Worm (Caenorhabditis elegans): ENCODE results near the gene gar-1.
A peak's percentile ranks its signal among the peaks of the same experiment; 100 is the strongest.

Gene gar-1

DNA sequence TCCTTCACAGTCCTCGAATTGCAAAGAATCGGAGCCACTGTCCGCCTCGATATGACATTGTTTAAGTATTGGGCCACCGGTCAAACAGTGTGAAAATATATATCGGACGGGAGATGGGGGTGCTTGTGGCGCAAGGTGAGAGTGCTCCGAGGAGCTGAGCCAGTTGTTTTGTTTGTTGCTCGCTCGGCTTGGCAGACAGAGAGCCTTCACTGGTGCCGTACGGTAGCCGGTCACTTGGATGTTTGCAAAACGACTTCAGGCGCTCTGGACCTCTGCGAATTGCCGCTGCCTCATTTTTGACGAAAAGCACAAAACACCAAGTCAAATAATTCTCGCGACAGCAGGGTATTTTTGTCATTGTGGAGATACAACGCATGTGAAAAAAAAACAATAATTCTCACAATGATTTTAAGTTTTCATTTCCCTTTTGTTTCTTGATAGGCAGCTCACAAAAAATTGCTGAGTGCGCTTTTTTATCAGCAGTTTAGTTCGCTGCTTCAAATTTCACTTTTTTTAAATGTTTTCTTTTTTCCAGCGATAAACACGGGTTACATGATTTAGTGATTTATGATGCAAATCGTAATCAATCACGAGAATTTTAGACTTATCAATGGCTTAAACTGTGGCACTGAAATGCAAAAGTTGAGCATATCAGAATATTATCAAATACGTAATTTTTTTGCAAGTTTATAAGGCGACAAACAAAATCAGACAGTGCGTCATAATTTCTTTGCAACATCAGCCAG, 32.5 kb upstream of the gar-1 start:
- TF ChIP-seq dpff-1 (tag; optimal IDR thresholded peaks at IDR 0.05) (no peak), let-607 (tag; optimal IDR thresholded peaks at IDR 0.05) (peak in 1 of 2 experiments; percentile 46), cebp-1 (GFP tag; IDR thresholded peaks at IDR 0.05) (no peak), cebp-1 (tag; optimal IDR thresholded peaks at IDR 0.05) (peak; percentile 32), zfh-2 (GFP tag; conservative IDR thresholded peaks at IDR 0.05) (peak; percentile 74), nhr-80 (tag; optimal IDR thresholded peaks at IDR 0.05) (peak; percentile 81)

DNA sequence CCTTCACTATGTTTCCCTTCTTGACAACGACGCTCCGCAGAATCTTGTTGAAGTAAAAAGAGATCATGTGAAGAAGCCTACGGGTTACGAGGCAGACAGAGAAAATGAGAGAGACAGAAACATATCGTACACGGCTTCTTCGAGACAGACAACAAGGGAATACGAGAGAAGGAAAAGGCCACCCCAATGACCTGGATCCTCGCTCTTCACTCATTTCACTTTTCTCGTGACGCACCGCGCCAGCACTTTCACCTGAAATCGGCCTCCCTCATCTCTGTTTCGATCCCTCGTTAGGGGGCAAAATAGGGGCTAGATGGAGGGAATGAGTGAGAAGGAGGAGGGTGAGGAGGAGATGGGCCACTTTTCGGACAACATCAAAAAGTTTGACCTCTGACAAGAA, 30.6 kb upstream of the gar-1 start:
- TF ChIP-seq aptf-3 (GFP tag; IDR thresholded peaks at IDR 0.05): 0 out of 2 replicates have a peak, but pooled peaks have one; percentile 59
- TF ChIP-seq Y95B8A.8 (GFP tag; IDR thresholded peaks at IDR 0.05): no peak
- TF ChIP-seq madf-3 (GFP tag; IDR thresholded peaks at IDR 0.05): 0 out of 2 replicates have a peak, but pooled peaks have one; percentile 38

DNA sequence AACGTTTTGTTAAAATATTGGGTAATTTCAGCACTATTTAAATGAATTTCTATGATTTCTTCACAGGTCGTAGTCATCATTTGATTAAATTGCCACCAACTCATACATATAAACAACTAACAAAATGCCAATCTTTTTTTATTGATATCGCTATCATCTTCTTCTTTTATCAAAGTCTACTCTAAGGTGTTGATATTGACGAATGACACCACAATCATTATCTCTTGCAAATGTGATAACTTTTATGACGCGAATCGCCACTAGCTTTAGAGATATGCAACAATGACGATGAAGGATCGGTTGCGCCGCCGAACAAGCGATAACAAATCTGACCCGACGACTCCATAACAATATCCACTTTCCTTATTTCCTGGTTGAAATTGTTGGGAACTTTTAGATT, 29.8 kb upstream of the gar-1 start:
- TF ChIP-seq let-607 (tag; optimal IDR thresholded peaks at IDR 0.05) (peak in 1 of 2 experiments; percentile 41), F57C9.4 (tag; optimal IDR thresholded peaks at IDR 0.05) (no peak), nhr-80 (tag; optimal IDR thresholded peaks at IDR 0.05) (peak; percentile 41), snpc-1.3 (tag; optimal IDR thresholded peaks at IDR 0.05; ENCODE audit: insufficient read depth) (no peak)

DNA sequence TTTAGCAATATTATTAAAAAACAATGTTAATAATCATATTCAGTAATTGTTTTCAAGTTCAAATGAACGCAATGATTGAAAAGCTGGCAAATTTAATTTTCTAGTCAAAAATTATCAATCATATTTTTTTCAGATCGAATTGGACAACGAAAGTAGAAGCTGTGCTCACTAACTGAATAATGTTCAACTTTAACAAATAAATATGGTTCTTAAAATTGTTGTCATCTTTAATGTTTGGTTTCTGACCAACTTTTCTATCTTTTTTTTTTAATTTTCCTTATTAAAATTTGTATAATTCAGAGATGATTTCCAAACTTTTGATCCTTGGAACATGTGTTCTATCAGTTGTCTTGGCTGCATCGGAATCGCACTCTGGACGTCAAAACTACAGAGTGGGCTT, 27.3 kb upstream of the gar-1 start, which contains the start of gene ttr-35:
Gene ttr-35, plus strand, starts transcription at position 301 of the 400 bp plus-strand sequence.
- TF ChIP-seq B0035.1 (tag; optimal IDR thresholded peaks at IDR 0.05) (no peak), Y95B8A.8 (GFP tag; IDR thresholded peaks at IDR 0.05) (no peak), lir-1 (GFP tag; conservative IDR thresholded peaks at IDR 0.05) (no peak), lsl-1 (GFP tag; optimal IDR thresholded peaks at IDR 0.05) (no peak), tbp1 (GFP tag; optimal IDR thresholded peaks at IDR 0.05) (no peak), egrh-3 (GFP tag; IDR thresholded peaks at IDR 0.05) (no peak), madf-6 (GFP tag; IDR thresholded peaks at IDR 0.05) (no peak), Y67H2A.10 (GFP tag; conservative IDR thresholded peaks at IDR 0.05) (no peak), him-1 (tag; optimal IDR thresholded peaks at IDR 0.05) (no peak), ekl-4 (GFP tag; IDR thresholded peaks at IDR 0.05) (no peak), hlh-12 (tag; optimal IDR thresholded peaks at IDR 0.05) (no peak), egl-18 (GFP tag; IDR thresholded peaks at IDR 0.05) (no peak), snpc-1.1 (tag; optimal IDR thresholded peaks at IDR 0.05; ENCODE audit: insufficient read depth) (no peak), tlf-1 (GFP tag; optimal IDR thresholded peaks at IDR 0.05) (no peak), ztf-18 (tag; optimal IDR thresholded peaks at IDR 0.05) (no peak), K12H6.12 (tag; optimal IDR thresholded peaks at IDR 0.05) (no peak), nfya-1 (tag; optimal IDR thresholded peaks at IDR 0.05; ENCODE audit: borderline replicate concordance, insufficient read depth) (no peak)

DNA sequence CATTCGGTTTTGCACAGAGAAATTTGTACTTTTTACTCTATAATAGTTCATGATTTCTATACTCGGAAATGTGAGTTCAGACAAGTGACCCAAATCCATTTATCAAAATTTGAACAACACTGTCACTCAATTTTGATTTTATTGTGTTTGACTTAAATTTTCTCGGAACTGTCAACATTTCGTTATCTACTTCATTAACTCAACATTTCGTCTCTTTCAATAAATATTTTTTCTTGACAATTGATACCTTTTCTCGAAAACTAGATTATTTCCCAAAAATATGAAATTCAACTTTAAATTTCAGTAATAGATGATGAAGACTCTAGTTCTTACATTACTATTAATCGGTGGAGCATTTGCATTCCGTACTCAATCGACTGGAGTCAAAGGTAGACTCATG, 25.9 kb upstream of the gar-1 start, which contains the start of gene ttr-36:
Gene ttr-36, plus strand, starts transcription at position 301 of the 400 bp plus-strand sequence.
- TF ChIP-seq nhr-80 (tag; optimal IDR thresholded peaks at IDR 0.05) (peak; percentile 30), lir-1 (GFP tag; conservative IDR thresholded peaks at IDR 0.05) (no peak)

DNA sequence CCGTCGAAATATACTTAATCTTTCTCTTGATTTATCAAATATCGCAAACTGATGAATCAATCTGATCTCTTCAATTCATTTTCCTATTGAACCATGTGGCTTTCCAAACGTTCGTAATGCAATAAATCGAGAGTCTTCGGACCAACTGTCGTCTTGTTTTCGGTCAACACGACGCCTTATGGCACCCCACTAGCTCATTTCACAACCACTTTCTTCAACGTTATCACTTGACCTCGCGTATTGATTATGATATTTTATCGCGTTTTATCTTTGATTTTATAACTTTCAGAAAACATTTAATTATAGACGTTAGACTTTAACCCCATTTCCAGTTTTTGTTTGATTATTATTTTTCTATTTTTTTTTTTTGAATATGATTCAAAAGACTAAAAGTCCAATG, 25.1 kb upstream of the gar-1 start:
- TF ChIP-seq fkh-3 (tag; optimal IDR thresholded peaks at IDR 0.05): no peak
- no peak for TF ChIP-seq xnd-1 (tag; optimal IDR thresholded peaks at IDR 0.05)
- no peak for TF ChIP-seq snpc-1.1 (tag; optimal IDR thresholded peaks at IDR 0.05; ENCODE audit: insufficient read depth)
- no peak for TF ChIP-seq egl-18 (GFP tag; IDR thresholded peaks at IDR 0.05)
- TF ChIP-seq ztf-26 (tag; optimal IDR thresholded peaks at IDR 0.05): no peak
- no peak for TF ChIP-seq cebp-1 (GFP tag; IDR thresholded peaks at IDR 0.05)
- TF ChIP-seq cebp-1 (tag; optimal IDR thresholded peaks at IDR 0.05): peak; percentile 14
- TF ChIP-seq F10E7.11 (tag; optimal IDR thresholded peaks at IDR 0.05): no peak
- TF ChIP-seq nfyb-1 (GFP tag; IDR thresholded peaks at IDR 0.05): no peak

All from whole organism, young adult.